Fruit fly (Drosophila melanogaster) whole organism, wandering third instar larva: ENCODE data around the gene Invadolysin.

ENCODE experiments used
- Abd-B ChIP-seq: fragments of >200 bp; optimal IDR thresholded peaks from 2 replicates; lab custom pipeline; 2017; ENCODE audit warnings: missing biosample characterization, missing genetic modification characterization
- Rel ChIP-seq, 2 experiments: fragments of 200-800 bp; sonication (Bioruptor generic) in 1 of 2; optimal IDR thresholded peaks; 2 replicates in 1 of 2; 3 replicates in 1 of 2; lab custom pipeline; 2016 to 2019; ENCODE audit warnings: mild to moderate bottlenecking in 2 of 2, missing biosample characterization in 2 of 2, missing genetic modification characterization in 2 of 2, moderate library complexity in 1 of 2
- lola ChIP-seq: fragments of >200 bp; optimal IDR thresholded peaks from 2 replicates; lab custom pipeline; 2017; ENCODE audit warnings: missing biosample characterization, missing genetic modification characterization
- tai ChIP-seq: sonication (Bioruptor generic); optimal IDR thresholded peaks from 2 replicates; lab custom pipeline; 2016; ENCODE audit warnings: missing biosample characterization, missing genetic modification characterization

DNA sequence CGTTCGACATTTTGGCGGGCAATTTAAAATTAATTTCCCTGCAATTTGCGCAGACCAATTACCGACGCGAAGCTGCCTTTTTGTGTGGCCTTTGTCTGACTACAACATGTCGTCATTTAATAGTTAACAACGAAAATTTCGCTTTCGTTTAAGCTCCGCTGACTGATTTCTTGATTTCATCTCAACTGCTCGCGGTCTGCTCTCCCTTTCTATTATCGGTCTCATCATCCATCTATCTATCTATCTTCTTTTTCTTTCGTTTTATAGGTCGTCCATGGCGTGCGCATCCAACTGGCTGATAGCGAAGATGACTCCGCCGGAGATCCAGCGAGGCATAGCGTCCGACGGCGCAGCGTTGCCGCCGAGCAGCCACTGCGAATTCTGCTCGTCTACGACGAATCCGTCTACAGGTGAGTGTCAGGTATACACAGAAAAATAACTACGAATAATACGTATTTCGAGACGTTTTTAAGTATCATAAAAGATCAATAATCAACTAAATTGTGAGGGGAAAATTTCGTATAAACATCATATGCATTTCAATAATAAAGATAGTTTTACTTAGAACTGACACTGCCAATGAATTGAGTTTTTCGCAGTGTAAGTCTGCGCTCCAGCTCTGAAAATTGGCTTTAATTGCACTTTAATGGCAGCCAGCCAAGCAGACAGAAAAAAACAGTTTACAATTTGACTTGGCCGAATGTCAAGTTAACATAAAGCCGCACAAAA lies 9.7 kb downstream of the Invadolysin start:
- TF ChIP-seq Rel (GFP tag; optimal IDR thresholded peaks at IDR 0.05; lab: Kevin White, UChicago) (no peak), Rel (tag; optimal IDR thresholded peaks at IDR 0.05; lab: Kevin White, UChicago) (no peak), tai (GFP tag; lab: Kevin White, UChicago) (no peak), lola (GFP tag; lab: Kevin White, UChicago) (no peak), Abd-B (GFP tag; lab: Kevin White, UChicago) (no peak)
